Worm (Caenorhabditis elegans) whole organism, late embryonic: ENCODE results near the gene ptr-3.

ENCODE experiments used
- C38D4.7 ChIP-seq: fragments of 200-800 bp; sonication (Bioruptor generic); optimal IDR thresholded peaks from 2 replicates; lab custom pipeline; 2018; ENCODE audit warnings: mild to moderate bottlenecking, missing genetic modification characterization, moderate library complexity, missing compliant biosample characterization
- K02D7.2 ChIP-seq: sonication (generic microtip); optimal IDR thresholded peaks from 2 replicates; lab custom pipeline; 2017; ENCODE audit warnings: mild to moderate bottlenecking, missing genetic modification characterization, missing compliant biosample characterization
- T23F11.4 ChIP-seq: fragments of 200-800 bp; sonication (Bioruptor generic); optimal IDR thresholded peaks from 2 replicates; lab custom pipeline; 2018; ENCODE audit warnings: mild to moderate bottlenecking, missing genetic modification characterization, missing compliant biosample characterization
- ahr-1 ChIP-seq: sonication (generic microtip); optimal IDR thresholded peaks from 2 replicates; lab custom pipeline; 2016; ENCODE audit warnings: missing genetic modification characterization, missing compliant biosample characterization
- ama-1 ChIP-seq: fragments of 150-350 bp; optimal IDR thresholded peaks from 2 replicates; lab custom pipeline; 2014
- ceh-19 ChIP-seq: fragments of 200-800 bp; sonication (Bioruptor generic); optimal IDR thresholded peaks from 2 replicates; lab custom pipeline; 2018; ENCODE audit warnings: mild to moderate bottlenecking, missing genetic modification characterization, missing compliant biosample characterization
- ceh-2 ChIP-seq: sonication (generic microtip); optimal IDR thresholded peaks from 2 replicates; lab custom pipeline; 2016; ENCODE audit warnings: missing genotype, missing genetic modification characterization, missing compliant biosample characterization
- ceh-22 ChIP-seq: sonication (generic microtip); optimal IDR thresholded peaks from 2 replicates; lab custom pipeline; 2017; ENCODE audit warnings: missing biosample characterization, missing genetic modification characterization
- ceh-24 ChIP-seq: sonication (generic microtip); optimal IDR thresholded peaks from 2 replicates; lab custom pipeline; 2016; ENCODE audit warnings: mild to moderate bottlenecking, missing genetic modification characterization, missing compliant biosample characterization
- ceh-31 ChIP-seq: sonication (generic microtip); optimal IDR thresholded peaks from 2 replicates; lab custom pipeline; 2016; ENCODE audit warnings: missing genetic modification characterization, missing compliant biosample characterization
- ceh-45 ChIP-seq: fragments of 200-800 bp; sonication (Bioruptor generic); IDR thresholded peaks from 2 replicates; pipeline ENCODE4 v1.3.6; 2022; ENCODE audit warnings: missing genetic modification reagents, missing genetic modification characterization, missing compliant biosample characterization
- ceh-48 ChIP-seq: sonication (generic microtip); optimal IDR thresholded peaks from 2 replicates; lab custom pipeline; 2016; ENCODE audit warnings: missing genetic modification characterization, inconsistent platforms, missing compliant biosample characterization
- ceh-9 ChIP-seq: sonication (generic microtip); optimal IDR thresholded peaks from 2 replicates; lab custom pipeline; 2016; ENCODE audit warnings: mild to moderate bottlenecking, missing genetic modification characterization, inconsistent platforms, missing compliant biosample characterization
- dmd-4 ChIP-seq: sonication (generic microtip); optimal IDR thresholded peaks from 2 replicates; lab custom pipeline; 2016; ENCODE audit warnings: borderline replicate concordance, missing genetic modification characterization, missing compliant biosample characterization
- dve-1 ChIP-seq: sonication (generic microtip); optimal IDR thresholded peaks from 2 replicates; lab custom pipeline; 2017; ENCODE audit warnings: antibody characterized with exemption, mild to moderate bottlenecking, missing genetic modification characterization, missing compliant biosample characterization
- elt-4 ChIP-seq: sonication (generic microtip); optimal IDR thresholded peaks from 2 replicates; lab custom pipeline; 2016; ENCODE audit warnings: missing genetic modification characterization, missing compliant biosample characterization
- ets-4 ChIP-seq: sonication (generic microtip); optimal IDR thresholded peaks from 2 replicates; lab custom pipeline; 2016; ENCODE audit warnings: missing genetic modification characterization, missing compliant biosample characterization
- eyg-1 ChIP-seq: sonication (generic microtip); optimal IDR thresholded peaks from 2 replicates; lab custom pipeline; 2016; ENCODE audit warnings: missing genotype, missing genetic modification characterization, missing compliant biosample characterization
- fax-1 ChIP-seq: sonication (generic microtip); optimal IDR thresholded peaks from 2 replicates; lab custom pipeline; 2016; ENCODE audit warnings: missing genotype, missing genetic modification characterization, missing compliant biosample characterization
- fkh-10 ChIP-seq: fragments of 150-350 bp; optimal IDR thresholded peaks from 2 replicates; lab custom pipeline; 2014; ENCODE audit warnings: missing biosample characterization, missing genetic modification reagents, missing genetic modification characterization
- gmeb-2 ChIP-seq: sonication (generic microtip); optimal IDR thresholded peaks from 2 replicates; lab custom pipeline; 2016; ENCODE audit warnings: missing genetic modification characterization, inconsistent platforms, missing compliant biosample characterization
- hlh-15 ChIP-seq: sonication (generic microtip); optimal IDR thresholded peaks from 2 replicates; lab custom pipeline; 2016; ENCODE audit warnings: missing genetic modification characterization, missing compliant biosample characterization
- hlh-30 ChIP-seq: sonication (generic microtip); optimal IDR thresholded peaks from 2 replicates; lab custom pipeline; 2017; ENCODE audit warnings: antibody characterized with exemption, missing genetic modification characterization, missing compliant biosample characterization; ENCODE audit not compliant: insufficient read depth
- hlh-8 ChIP-seq: sonication (generic microtip); optimal IDR thresholded peaks from 2 replicates; lab custom pipeline; 2016; ENCODE audit warnings: missing genotype, missing genetic modification characterization, missing compliant biosample characterization
- lin-11 ChIP-seq: fragments of 200-800 bp; sonication (Bioruptor generic); optimal IDR thresholded peaks from 2 replicates; lab custom pipeline; 2018; ENCODE audit warnings: mild to moderate bottlenecking, missing genetic modification characterization, missing compliant biosample characterization
- madf-2 ChIP-seq: sonication (generic microtip); optimal IDR thresholded peaks from 2 replicates; lab custom pipeline; 2017; ENCODE audit warnings: missing genetic modification characterization, missing compliant biosample characterization
- nfya-1 ChIP-seq: sonication (generic microtip); optimal IDR thresholded peaks from 2 replicates; lab custom pipeline; 2017; ENCODE audit warnings: missing genetic modification characterization, mild to moderate bottlenecking, missing compliant biosample characterization, antibody characterized with exemption, moderate library complexity
- nhr-232 ChIP-seq: sonication (generic microtip); optimal IDR thresholded peaks from 2 replicates; lab custom pipeline; 2016; ENCODE audit warnings: missing genetic modification characterization, missing compliant biosample characterization
- npax-4 ChIP-seq: sonication (generic microtip); optimal IDR thresholded peaks from 2 replicates; lab custom pipeline; 2016; ENCODE audit warnings: missing genetic modification characterization, missing compliant biosample characterization
- pat-9 ChIP-seq: fragments of 200-800 bp; sonication (Bioruptor generic); optimal IDR thresholded peaks from 2 replicates; lab custom pipeline; 2018; ENCODE audit warnings: mild to moderate bottlenecking, missing genetic modification characterization, moderate library complexity, missing compliant biosample characterization
- pax-1 ChIP-seq: fragments of 150-350 bp; optimal IDR thresholded peaks from 2 replicates; lab custom pipeline; 2014; ENCODE audit warnings: missing biosample characterization, missing genetic modification characterization
- pha-4 ChIP-seq: fragments of 150-350 bp; optimal IDR thresholded peaks from 2 replicates; lab custom pipeline; 2018; ENCODE audit warnings: missing biosample characterization, missing genetic modification reagents, missing genetic modification characterization
- pqm-1 ChIP-seq: sonication (generic microtip); optimal IDR thresholded peaks from 2 replicates; lab custom pipeline; 2016; ENCODE audit warnings: missing genetic modification characterization, missing compliant biosample characterization
- pros-1 ChIP-seq: fragments of 150-350 bp; optimal IDR thresholded peaks from 2 replicates; lab custom pipeline; 2014; ENCODE audit warnings: missing biosample characterization, missing genetic modification reagents, missing genetic modification characterization
- ref-2 ChIP-seq: sonication (generic microtip); optimal IDR thresholded peaks from 2 replicates; lab custom pipeline; 2016; ENCODE audit warnings: missing genetic modification characterization, missing compliant biosample characterization
- rnt-1 ChIP-seq: sonication (generic microtip); optimal IDR thresholded peaks from 2 replicates; lab custom pipeline; 2016; ENCODE audit warnings: missing genetic modification characterization, missing compliant biosample characterization
- sdc-2 ChIP-seq: sonication (generic microtip); optimal IDR thresholded peaks from 2 replicates; lab custom pipeline; 2016; ENCODE audit warnings: missing genotype, missing genetic modification characterization, missing compliant biosample characterization
- sox-2 ChIP-seq: fragments of 200-800 bp; sonication (Bioruptor generic); IDR thresholded peaks from 2 replicates; pipeline ENCODE4 v1.3.6; 2022; ENCODE audit warnings: missing genetic modification reagents, missing genetic modification characterization, missing compliant biosample characterization
- sox-4 ChIP-seq: sonication (generic microtip); optimal IDR thresholded peaks from 2 replicates; lab custom pipeline; 2017; ENCODE audit warnings: mild to moderate bottlenecking, missing genetic modification characterization, inconsistent platforms, missing compliant biosample characterization
- syd-9 ChIP-seq: sonication (generic microtip); optimal IDR thresholded peaks from 2 replicates; lab custom pipeline; 2016; ENCODE audit warnings: mild to moderate bottlenecking, missing genetic modification characterization, moderate library complexity, missing compliant biosample characterization
- tbx-2 ChIP-seq: sonication (generic microtip); optimal IDR thresholded peaks from 2 replicates; lab custom pipeline; 2016; ENCODE audit warnings: missing genetic modification characterization, missing compliant biosample characterization
- ttx-3 ChIP-seq: sonication (generic microtip); optimal IDR thresholded peaks from 2 replicates; lab custom pipeline; 2016; ENCODE audit warnings: missing genetic modification reagents, missing genetic modification characterization, missing compliant biosample characterization
- unc-3 ChIP-seq, 2 experiments: fragments of 200-800 bp in 1 of 2; sonication (Bioruptor generic) in 1 of 2; sonication (generic microtip) in 1 of 2; conservative IDR thresholded peaks in 1 of 2; optimal IDR thresholded peaks in 1 of 2; 2 replicates each; pipeline versions ENCODE4 v1.3.6 to Lab custom; 2016 to 2022; ENCODE audit warnings: missing compliant biosample characterization in 2 of 2, missing genetic modification characterization in 2 of 2, missing genetic modification reagents in 1 of 2
- unc-42 ChIP-seq: sonication (generic microtip); optimal IDR thresholded peaks from 2 replicates; lab custom pipeline; 2016; ENCODE audit warnings: missing genotype, missing genetic modification characterization, missing compliant biosample characterization
- unc-55 ChIP-seq: sonication (generic microtip); optimal IDR thresholded peaks from 2 replicates; lab custom pipeline; 2017; ENCODE audit warnings: missing biosample characterization, missing genetic modification reagents, missing genetic modification characterization
- unc-86 ChIP-seq: sonication (generic microtip); optimal IDR thresholded peaks from 2 replicates; lab custom pipeline; 2016; ENCODE audit warnings: missing genetic modification characterization, missing compliant biosample characterization
- zip-5 ChIP-seq: sonication (generic microtip); optimal IDR thresholded peaks from 2 replicates; lab custom pipeline; 2016; ENCODE audit warnings: missing genetic modification characterization, missing compliant biosample characterization
- ztf-16 ChIP-seq: sonication (generic microtip); optimal IDR thresholded peaks from 2 replicates; lab custom pipeline; 2017; ENCODE audit warnings: missing genetic modification characterization, missing compliant biosample characterization

The ptr-3 gene

DNA sequence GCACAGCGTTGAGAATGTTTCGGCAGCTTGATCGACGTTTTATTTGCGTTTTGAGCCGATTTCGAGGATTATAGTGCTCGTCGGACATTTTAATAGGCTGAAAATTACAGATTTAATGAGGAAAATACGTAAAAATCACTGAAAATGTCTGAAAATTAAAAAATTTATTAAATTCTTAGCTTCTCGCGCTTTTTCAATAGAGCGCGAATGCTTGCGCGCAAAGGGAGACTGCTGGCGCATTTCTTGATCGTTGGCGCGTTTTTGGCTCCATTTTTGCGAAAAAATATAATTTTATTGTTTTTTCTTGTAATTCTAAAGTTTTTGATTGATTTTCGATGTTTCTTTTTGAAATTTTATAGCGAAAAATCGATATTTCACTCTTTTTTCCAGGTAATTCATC lies 43.5 kb upstream of the ptr-3 start, which contains the start of the genes dnsn-1 and C24H12.4 (continued):
- TF ChIP-seq lin-11 (tag; lab: Kevin White, UChicago), result no peak
- peak; percentile 16 for TF ChIP-seq hlh-30
- no peak for TF ChIP-seq sox-4 (tag; lab: Kevin White, UChicago)
- TF ChIP-seq unc-3 (GFP tag; conservative IDR thresholded peaks at IDR 0.05; lab: Robert Waterston, UW), result no peak
- TF ChIP-seq unc-3 (tag; optimal IDR thresholded peaks at IDR 0.05; lab: Kevin White, UChicago), result no peak
- TF ChIP-seq ceh-2 (tag; lab: Kevin White, UChicago), result no peak
- no peak for TF ChIP-seq ceh-24 (tag; lab: Kevin White, UChicago)
- TF ChIP-seq K02D7.2 (tag; lab: Kevin White, UChicago), result no peak
- no peak for TF ChIP-seq ref-2
- peak; percentile 1 for TF ChIP-seq ztf-16 (tag; lab: Kevin White, UChicago)
- TF ChIP-seq ceh-45, result no peak
- TF ChIP-seq pha-4 (tag; lab: Kevin White, UChicago), result no peak
- TF ChIP-seq unc-86, result no peak
- TF ChIP-seq elt-4 (tag; lab: Kevin White, UChicago), result no peak
- no peak for TF ChIP-seq sox-2
- TF ChIP-seq fax-1 (tag; lab: Kevin White, UChicago), result no peak
- TF ChIP-seq hlh-8, result no peak
- TF ChIP-seq pros-1, result peak; percentile 2
- TF ChIP-seq ceh-9 (tag; lab: Kevin White, UChicago), result no peak
- TF ChIP-seq fkh-10 (GFP tag; lab: Kevin White, UChicago), result no peak
- no peak for TF ChIP-seq C38D4.7
- TF ChIP-seq hlh-15 (tag; lab: Kevin White, UChicago), result no peak
- TF ChIP-seq ets-4 (tag; lab: Kevin White, UChicago), result no peak
- no peak for TF ChIP-seq dve-1 (tag; lab: Kevin White, UChicago)
- no peak for TF ChIP-seq sdc-2
- no peak for TF ChIP-seq ceh-48 (tag; lab: Kevin White, UChicago)
- TF ChIP-seq syd-9, result no peak
- peak; percentile 66 for TF ChIP-seq pax-1 (tag; lab: Kevin White, UChicago)
- TF ChIP-seq ttx-3, result no peak

DNA sequence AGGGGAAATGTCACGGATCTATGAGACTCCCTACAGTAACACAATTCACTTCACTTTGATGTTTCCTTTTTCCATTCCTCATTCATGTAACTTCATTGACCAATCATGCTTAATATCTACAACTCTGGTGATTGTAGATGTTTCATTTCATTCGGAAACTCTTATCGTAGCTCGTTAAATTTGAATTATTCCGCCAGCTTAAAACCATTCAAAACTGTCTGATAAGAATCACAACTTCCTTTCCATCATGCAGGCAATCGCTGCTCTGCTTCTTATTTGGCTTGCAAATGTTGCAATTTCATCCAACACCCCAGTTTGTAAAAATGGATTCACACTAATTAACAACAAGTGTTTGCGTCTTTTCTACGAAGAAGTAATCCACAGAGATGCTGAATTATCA lies 35.1 kb upstream of the ptr-3 start, which contains the start of gene clec-10:
Gene clec-10, plus strand, starts transcription at position 244 of the 400 bp plus-strand sequence.
- TF ChIP-seq ttx-3, result no peak
- no peak for TF ChIP-seq pqm-1 (tag; lab: Kevin White, UChicago)
- TF ChIP-seq npax-4 (tag; lab: Kevin White, UChicago), result no peak
- TF ChIP-seq pat-9 (tag; lab: Kevin White, UChicago), result no peak
- TF ChIP-seq ceh-22 (tag; lab: Kevin White, UChicago), result no peak
- TF ChIP-seq hlh-8, result no peak
- TF ChIP-seq ceh-24 (tag; lab: Kevin White, UChicago), result no peak
- no peak for TF ChIP-seq ceh-19 (GFP tag; lab: Kevin White, UChicago)
- TF ChIP-seq dmd-4 (tag; lab: Kevin White, UChicago), result no peak
- TF ChIP-seq K02D7.2 (tag; lab: Kevin White, UChicago), result no peak
- TF ChIP-seq hlh-15 (tag; lab: Kevin White, UChicago), result no peak
- TF ChIP-seq dve-1 (tag; lab: Kevin White, UChicago), result no peak
- TF ChIP-seq ama-1 (lab: Kevin White, UChicago), result no peak
- TF ChIP-seq sox-2, result no peak
- no peak for TF ChIP-seq unc-55 (GFP tag; lab: Kevin White, UChicago)
- no peak for TF ChIP-seq tbx-2 (tag; lab: Kevin White, UChicago)
- TF ChIP-seq madf-2 (tag; lab: Kevin White, UChicago), result no peak
- no peak for TF ChIP-seq pax-1 (tag; lab: Kevin White, UChicago)
- no peak for TF ChIP-seq gmeb-2 (tag; lab: Kevin White, UChicago)
- no peak for TF ChIP-seq ceh-2 (tag; lab: Kevin White, UChicago)

DNA sequence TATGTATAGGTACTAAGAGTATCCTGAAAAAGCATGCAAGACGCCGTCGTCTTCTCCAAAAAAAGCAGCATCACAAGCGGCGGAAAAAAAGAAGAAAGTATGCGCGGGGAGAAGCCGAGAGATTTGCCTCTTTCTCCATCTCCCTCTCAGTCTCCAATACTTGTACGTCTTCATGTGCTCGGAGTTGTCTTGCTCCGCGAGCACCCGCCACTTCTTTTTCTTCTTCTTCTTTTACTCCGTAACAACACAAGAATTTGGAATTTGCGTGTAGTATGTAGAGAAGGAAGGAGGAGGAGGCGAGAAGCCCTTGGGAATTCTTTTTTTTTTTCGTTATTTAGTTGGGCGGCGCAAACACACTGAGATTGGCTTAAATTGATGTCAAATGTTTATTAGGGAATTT lies 33.9 kb upstream of the ptr-3 start:
- TF ChIP-seq pax-1 (tag; lab: Kevin White, UChicago) (no peak), ets-4 (tag; lab: Kevin White, UChicago) (no peak), eyg-1 (tag; lab: Kevin White, UChicago) (no peak), unc-3 (GFP tag; conservative IDR thresholded peaks at IDR 0.05; lab: Robert Waterston, UW) (0 out of 2 replicates have a peak, but pooled peaks have one; percentile 7), unc-3 (tag; optimal IDR thresholded peaks at IDR 0.05; lab: Kevin White, UChicago) (peak; percentile 63), hlh-8 (no peak), nhr-232 (tag; lab: Kevin White, UChicago) (no peak), unc-86 (no peak), unc-42 (peak; percentile 41), ahr-1 (tag; lab: Kevin White, UChicago) (no peak), ceh-31 (tag; lab: Kevin White, UChicago) (peak; percentile 9), zip-5 (no peak), nfya-1 (peak; percentile 8), ceh-2 (tag; lab: Kevin White, UChicago) (no peak), T23F11.4 (GFP tag; lab: Kevin White, UChicago) (no peak), ceh-22 (tag; lab: Kevin White, UChicago) (no peak), rnt-1 (no peak), pros-1 (no peak), pat-9 (tag; lab: Kevin White, UChicago) (no peak)
